Fruit fly (Drosophila melanogaster) whole organism, embryonic: Measurements from ENCODE around the gene CG13299.

Experiments
- Awh ChIP-seq: fragments of 200-800 bp; sonication (Bioruptor generic); IDR thresholded peaks from 2 replicates; pipeline ENCODE4, ENCODE4 v1.3.6; 2022; ENCODE audit warnings: missing biosample characterization, missing genetic modification characterization
- CG1233 ChIP-seq: fragments of 200-800 bp; sonication (Bioruptor generic); optimal IDR thresholded peaks from 4 replicates; lab custom pipeline; 2018; ENCODE audit warnings: missing biosample characterization, mild to moderate bottlenecking, missing genetic modification characterization
- CG12744 ChIP-seq: fragments of 200-800 bp; sonication (Bioruptor generic); optimal IDR thresholded peaks from 2 replicates; lab custom pipeline; 2016; ENCODE audit warnings: missing biosample characterization, missing genetic modification characterization
- CG12769 ChIP-seq: fragments of 200-800 bp; sonication (Bioruptor generic); optimal IDR thresholded peaks from 2 replicates; lab custom pipeline; 2019; ENCODE audit warnings: missing biosample characterization, mild to moderate bottlenecking, missing genetic modification characterization, moderate library complexity
- CG14014 ChIP-seq: fragments of 200-800 bp; sonication (Bioruptor generic); IDR thresholded peaks from 2 replicates; pipeline ENCODE4 v1.3.6; 2022; ENCODE audit warnings: missing biosample characterization, missing genetic modification characterization
- CG17802 ChIP-seq: fragments of 200-800 bp; sonication (Bioruptor generic); optimal IDR thresholded peaks from 2 replicates; lab custom pipeline; 2018; ENCODE audit warnings: missing biosample characterization, mild to moderate bottlenecking, missing genetic modification characterization, moderate library complexity
- CG17912 ChIP-seq: fragments of 200-800 bp; sonication (Bioruptor generic); optimal IDR thresholded peaks from 2 replicates; lab custom pipeline; 2018; ENCODE audit warnings: missing biosample characterization, mild to moderate bottlenecking, missing genetic modification characterization
- CG2875 ChIP-seq: fragments of 200-800 bp; sonication (Bioruptor generic); optimal IDR thresholded peaks from 2 replicates; lab custom pipeline; 2017; ENCODE audit warnings: missing biosample characterization, mild to moderate bottlenecking, missing genetic modification characterization, missing genetic modification reagents
- CG33557 ChIP-seq: fragments of 200-800 bp; sonication (Bioruptor generic); optimal IDR thresholded peaks from 2 replicates; lab custom pipeline; 2019; ENCODE audit warnings: missing biosample characterization, mild to moderate bottlenecking, missing genetic modification characterization, moderate library complexity
- CG4328 ChIP-seq: fragments of 200-800 bp; sonication (Bioruptor generic); optimal IDR thresholded peaks from 3 replicates; lab custom pipeline; 2017; ENCODE audit warnings: missing biosample characterization, missing genetic modification reagents, missing genetic modification characterization
- CG4707 ChIP-seq: fragments of 200-800 bp; sonication (Bioruptor generic); optimal IDR thresholded peaks from 2 replicates; lab custom pipeline; 2018; ENCODE audit warnings: missing biosample characterization, mild to moderate bottlenecking, missing genetic modification characterization, moderate library complexity
- CG5180 ChIP-seq: fragments of 200-800 bp; sonication (Bioruptor generic); optimal IDR thresholded peaks from 3 replicates; lab custom pipeline; 2017; ENCODE audit warnings: missing biosample characterization, missing genetic modification characterization, mild to moderate bottlenecking, moderate library complexity, missing genetic modification reagents
- CG6272 ChIP-seq: fragments of 200-800 bp; sonication (Bioruptor generic); IDR thresholded peaks from 2 replicates; pipeline ENCODE4 v1.3.6; 2022; ENCODE audit warnings: missing biosample characterization, missing genetic modification characterization
- CG6654 ChIP-seq: fragments of 200-800 bp; sonication (Bioruptor generic); optimal IDR thresholded peaks from 2 replicates; lab custom pipeline; 2017; ENCODE audit warnings: missing biosample characterization, mild to moderate bottlenecking, missing genetic modification characterization
- CG7963 ChIP-seq: fragments of 200-800 bp; sonication (Bioruptor generic); IDR thresholded peaks from 3 replicates; pipeline ENCODE4 v1.3.6; 2022; ENCODE audit warnings: missing biosample characterization, missing genetic modification characterization; ENCODE audit not compliant: partially characterized antibody
- CG8089 ChIP-seq: fragments of 200-800 bp; sonication (Bioruptor generic); optimal IDR thresholded peaks from 3 replicates; lab custom pipeline; 2016; ENCODE audit warnings: missing biosample characterization, missing genetic modification characterization
- CG8290 ChIP-seq, 3 experiments: fragments of 200-800 bp; sonication (Bioruptor generic); optimal IDR thresholded peaks; 2 replicates each; lab custom pipeline; 2016 to 2019; ENCODE audit warnings: missing biosample characterization in 3 of 3, missing genetic modification characterization in 3 of 3, mild to moderate bottlenecking in 2 of 3, moderate library complexity in 1 of 3
- CG8388 ChIP-seq: fragments of 200-800 bp; sonication (Bioruptor generic); optimal IDR thresholded peaks from 2 replicates; lab custom pipeline; 2019; ENCODE audit warnings: missing biosample characterization, mild to moderate bottlenecking, missing genetic modification characterization, moderate library complexity
- CG9609 ChIP-seq: fragments of 200-800 bp; sonication (Bioruptor generic); optimal IDR thresholded peaks from 3 replicates; lab custom pipeline; 2016; ENCODE audit warnings: missing biosample characterization, missing genetic modification characterization
- CkIIα-i1 ChIP-seq: fragments of 200-800 bp; sonication (Bioruptor generic); IDR thresholded peaks from 2 replicates; pipeline ENCODE4 v1.3.6; 2022; ENCODE audit warnings: missing biosample characterization, missing genetic modification characterization
- D ChIP-seq, 2 experiments: fragments of 200-800 bp in 1 of 2; fragments of >200 bp in 1 of 2; sonication (Bioruptor generic) in 1 of 2; optimal IDR thresholded peaks; 2 replicates in 1 of 2; 3 replicates in 1 of 2; lab custom pipeline; 2017; ENCODE audit warnings: mild to moderate bottlenecking in 1 of 2, missing biosample characterization in 1 of 2, missing genetic modification characterization in 1 of 2, missing genetic modification reagents in 1 of 2
- Dfd ChIP-seq, 2 experiments: fragments of >200 bp; optimal IDR thresholded peaks; 2 replicates each; lab custom pipeline; 2017; ENCODE audit warnings: missing biosample characterization in 2 of 2, missing genetic modification characterization in 2 of 2
- Dref ChIP-seq: fragments of 200-800 bp; sonication (Bioruptor generic); IDR thresholded peaks from 2 replicates; pipeline ENCODE4 v1.3.6; 2022; ENCODE audit warnings: missing biosample characterization, missing genetic modification characterization
- Gug ChIP-seq: fragments of 200-800 bp; sonication (Bioruptor generic); IDR thresholded peaks from 4 replicates; pipeline ENCODE4 v1.3.6; 2022; ENCODE audit warnings: missing biosample characterization, missing genetic modification characterization
- H2.0 ChIP-seq: fragments of 200-800 bp; sonication (Bioruptor generic); IDR thresholded peaks from 2 replicates; pipeline ENCODE4 v1.3.6; 2022; ENCODE audit warnings: missing biosample characterization, missing genetic modification characterization
- Hmx ChIP-seq: fragments of 200-800 bp; sonication (Bioruptor generic); optimal IDR thresholded peaks from 2 replicates; lab custom pipeline; 2016; ENCODE audit warnings: missing biosample characterization, missing genetic modification characterization
- Hr39 ChIP-seq: fragments of >200 bp; optimal IDR thresholded peaks from 2 replicates; lab custom pipeline; 2017
- NK7.1 ChIP-seq: fragments of 200-800 bp; sonication (Bioruptor generic); optimal IDR thresholded peaks from 3 replicates; lab custom pipeline; 2016; ENCODE audit warnings: missing biosample characterization, missing genetic modification characterization
- Ravus ChIP-seq: fragments of 200-800 bp; sonication (Bioruptor generic); IDR thresholded peaks from 2 replicates; pipeline ENCODE4 v1.3.6; 2022; ENCODE audit warnings: missing biosample characterization, missing genetic modification characterization
- Side ChIP-seq: fragments of 200-800 bp; sonication (Bioruptor generic); optimal IDR thresholded peaks from 2 replicates; lab custom pipeline; 2016; ENCODE audit warnings: missing biosample characterization, missing genetic modification characterization
- Ssrp ChIP-seq: fragments of 200-800 bp; sonication (Bioruptor generic); optimal IDR thresholded peaks from 2 replicates; lab custom pipeline; 2018; ENCODE audit warnings: missing biosample characterization, mild to moderate bottlenecking, missing genetic modification characterization, moderate library complexity
- ap ChIP-seq: fragments of 200-800 bp; sonication (Bioruptor generic); IDR thresholded peaks from 2 replicates; pipeline ENCODE4 v1.3.6; 2022; ENCODE audit warnings: missing biosample characterization, missing genetic modification characterization
- bowl ChIP-seq: fragments of 200-800 bp; sonication (Bioruptor generic); IDR thresholded peaks from 2 replicates; pipeline ENCODE4 v1.3.6; 2022; ENCODE audit warnings: missing biosample characterization, missing genetic modification characterization
- cad ChIP-seq: fragments of >200 bp; optimal IDR thresholded peaks from 2 replicates; lab custom pipeline; 2017; ENCODE audit warnings: missing biosample characterization, missing genetic modification characterization
- cato ChIP-seq: fragments of 200-800 bp; sonication (Bioruptor generic); optimal IDR thresholded peaks from 2 replicates; lab custom pipeline; 2016; ENCODE audit warnings: missing biosample characterization, missing genetic modification characterization, borderline replicate concordance
- dmrt99B ChIP-seq: fragments of 200-800 bp; sonication (Bioruptor generic); optimal IDR thresholded peaks from 2 replicates; lab custom pipeline; 2018; ENCODE audit warnings: missing biosample characterization, mild to moderate bottlenecking, missing genetic modification characterization, moderate library complexity
- dpn ChIP-seq, 2 experiments: fragments of 200-800 bp; sonication (Bioruptor generic); optimal IDR thresholded peaks; 3 replicates each; lab custom pipeline; 2016; ENCODE audit warnings: missing biosample characterization in 2 of 2, missing genetic modification characterization in 2 of 2
- emc ChIP-seq: fragments of 200-800 bp; sonication (Bioruptor generic); optimal IDR thresholded peaks from 2 replicates; lab custom pipeline; 2016; ENCODE audit warnings: missing biosample characterization, missing genetic modification characterization
- ewg ChIP-seq: fragments of 200-800 bp; sonication (Bioruptor generic); optimal IDR thresholded peaks from 3 replicates; lab custom pipeline; 2017; ENCODE audit warnings: mild to moderate bottlenecking, missing biosample characterization, missing genetic modification reagents, missing genetic modification characterization
- eyg ChIP-seq: fragments of 200-800 bp; sonication (Bioruptor generic); optimal IDR thresholded peaks from 3 replicates; lab custom pipeline; 2016; ENCODE audit warnings: missing biosample characterization, missing genetic modification characterization
- grau ChIP-seq: fragments of 200-800 bp; optimal IDR thresholded peaks from 3 replicates; lab custom pipeline; 2019; ENCODE audit warnings: missing biosample characterization, mild to moderate bottlenecking, missing genetic modification characterization, moderate library complexity
- jing ChIP-seq: fragments of 200-800 bp; sonication (Bioruptor generic); optimal IDR thresholded peaks from 2 replicates; lab custom pipeline; 2018; ENCODE audit warnings: missing biosample characterization, mild to moderate bottlenecking, missing genetic modification characterization
- kni ChIP-seq: fragments of 200-800 bp; sonication (Bioruptor generic); optimal IDR thresholded peaks from 3 replicates; lab custom pipeline; 2017; ENCODE audit warnings: mild to moderate bottlenecking, missing biosample characterization, missing genetic modification reagents, missing genetic modification characterization
- org-1 ChIP-seq: fragments of 200-800 bp; sonication (Bioruptor generic); optimal IDR thresholded peaks from 2 replicates; lab custom pipeline; 2017; ENCODE audit warnings: missing biosample characterization, missing genetic modification characterization
- repo ChIP-seq: fragments of 200-800 bp; sonication (Bioruptor generic); optimal IDR thresholded peaks from 2 replicates; lab custom pipeline; 2016; ENCODE audit warnings: missing biosample characterization, missing genetic modification characterization
- slbo ChIP-seq: fragments of 200-800 bp; sonication (Bioruptor generic); IDR thresholded peaks from 2 replicates; pipeline ENCODE4 v1.3.6; 2022; ENCODE audit warnings: missing biosample characterization, missing genetic modification characterization
- sob ChIP-seq: fragments of 200-800 bp; sonication (Bioruptor generic); IDR thresholded peaks from 2 replicates; pipeline ENCODE4 v1.3.6; 2022; ENCODE audit warnings: missing biosample characterization, missing genetic modification characterization
- twi ChIP-seq: fragments of 200-800 bp; optimal IDR thresholded peaks from 2 replicates; lab custom pipeline; 2019; ENCODE audit warnings: missing biosample characterization, mild to moderate bottlenecking, missing genetic modification characterization, moderate library complexity
- tx ChIP-seq: fragments of 200-800 bp; sonication (Bioruptor generic); optimal IDR thresholded peaks from 2 replicates; lab custom pipeline; 2016; ENCODE audit warnings: missing biosample characterization, missing genetic modification characterization

The CG13299 gene

dm6 chr3L:6192822-6193555, 39.2 kb downstream of the CG13299 start, which contains the start of the genes Sf3b6 and Tnpo (continued):
- TF ChIP-seq bowl (GFP tag; lab: Robert Waterston, UW): no peak
- no peak; the same call in 1 of the 2 replicates for TF ChIP-seq Ravus (GFP tag; lab: Robert Waterston, UW)
- TF ChIP-seq CG12744: peak; percentile 44
- 0 out of 2 replicates have a peak, but pooled peaks have one; percentile 58 for TF ChIP-seq ap
- TF ChIP-seq cato: peak; percentile 65
- TF ChIP-seq CG6654 (GFP tag; lab: Kevin White, UChicago): no peak
- no peak; the same call in 1 of the 4 replicates for TF ChIP-seq Gug (GFP tag; lab: Robert Waterston, UW)
- no peak for TF ChIP-seq CkIIα-i1 (GFP tag; lab: Robert Waterston, UW)
- TF ChIP-seq H2.0: peak; percentile 66; the same call in 1 of the 2 replicates
- TF ChIP-seq ewg: no peak
- TF ChIP-seq CG8290 (GFP tag; optimal IDR thresholded peaks at IDR 0.05; lab: Kevin White, UChicago): peak; percentile 79
- peak in 1 of 2 experiments; percentile 66 for TF ChIP-seq CG8290 (tag; optimal IDR thresholded peaks at IDR 0.05; lab: Kevin White, UChicago)
- peak; percentile 68 for TF ChIP-seq Hmx
- TF ChIP-seq dmrt99B: no peak
- no peak for TF ChIP-seq CG17912 (GFP tag; lab: Kevin White, UChicago)
- TF ChIP-seq eyg (GFP tag; lab: Kevin White, UChicago): peak; percentile 23
- TF ChIP-seq Awh (GFP tag; lab: Robert Waterston, UW): peak; percentile 50
- TF ChIP-seq repo: no peak
- TF ChIP-seq CG9609 (GFP tag; lab: Kevin White, UChicago): peak; percentile 81
- TF ChIP-seq twi: peak; percentile 83
- TF ChIP-seq tx (GFP tag; lab: Kevin White, UChicago): peak; percentile 62
- no peak for TF ChIP-seq cad (GFP tag; lab: Kevin White, UChicago)
- peak; percentile 76 to 84 for TF ChIP-seq dpn (GFP tag; optimal IDR thresholded peaks at IDR 0.05; lab: Kevin White, UChicago)
- peak; percentile 87 for TF ChIP-seq grau (tag; lab: Kevin White, UChicago)
- peak; percentile 41; the same call in 1 of the 2 replicates for TF ChIP-seq Dref
- peak; percentile 83 for TF ChIP-seq CG33557 (GFP tag; lab: Kevin White, UChicago)
- TF ChIP-seq Side: no peak
- peak; percentile 87 for TF ChIP-seq Ssrp (tag; lab: Kevin White, UChicago)
- TF ChIP-seq CG8388 (GFP tag; lab: Kevin White, UChicago): no peak
- TF ChIP-seq CG14014: peak; percentile 75
- peak; percentile 74 for TF ChIP-seq CG1233 (GFP tag; lab: Kevin White, UChicago)
- TF ChIP-seq org-1 (GFP tag; lab: Kevin White, UChicago): peak; percentile 56
- no peak for TF ChIP-seq CG7963 (GFP tag; lab: Robert Waterston, UW)
- TF ChIP-seq D (optimal IDR thresholded peaks at IDR 0.05; lab: Kevin White, UChicago): no peak
- TF ChIP-seq D (GFP tag; optimal IDR thresholded peaks at IDR 0.05; lab: Kevin White, UChicago): peak; percentile 68
- TF ChIP-seq CG4328: peak; percentile 82
- TF ChIP-seq CG5180: peak; percentile 49
- TF ChIP-seq slbo (GFP tag; lab: Robert Waterston, UW): peak; percentile 92
- peak; percentile 48 for TF ChIP-seq NK7.1 (GFP tag; lab: Kevin White, UChicago)
- no peak for TF ChIP-seq CG2875 (GFP tag; lab: Kevin White, UChicago)
- no peak for TF ChIP-seq CG12769 (tag; lab: Kevin White, UChicago)
- TF ChIP-seq CG6272 (GFP tag; lab: Robert Waterston, UW): peak; percentile 88
- TF ChIP-seq CG17802: peak; percentile 47
- peak; percentile 73 for TF ChIP-seq CG8089 (GFP tag; lab: Kevin White, UChicago)
- TF ChIP-seq sob (GFP tag; lab: Robert Waterston, UW): peak; percentile 83
- peak; percentile 29 for TF ChIP-seq emc (GFP tag; lab: Kevin White, UChicago)
- no peak for TF ChIP-seq Hr39
- TF ChIP-seq CG4707 (GFP tag; lab: Kevin White, UChicago): no peak
- no peak for TF ChIP-seq jing
- TF ChIP-seq kni (GFP tag; lab: Kevin White, UChicago): no peak
- TF ChIP-seq Dfd (GFP tag; optimal IDR thresholded peaks at IDR 0.05; lab: Kevin White, UChicago): no peak
